Worm (Caenorhabditis elegans): Measurements from ENCODE around the gene coq-6.

- TF ChIP-seq mdl-1 (tag; optimal IDR thresholded peaks at IDR 0.05) (no peak), unc-62 (GFP tag; optimal IDR thresholded peaks at IDR 0.05) (no peak), nhr-11 (tag; optimal IDR thresholded peaks at IDR 0.05) (no peak), lin-39 (tag; optimal IDR thresholded peaks at IDR 0.05) (no peak), snpc-4 (tag; optimal IDR thresholded peaks at IDR 0.05) (no peak), blmp-1 (tag; optimal IDR thresholded peaks at IDR 0.05) (no peak), unc-98 (GFP tag; IDR thresholded peaks at IDR 0.05) (no peak), ceh-90 (tag; optimal IDR thresholded peaks at IDR 0.05) (no peak)
These were observed 44.6 kb upstream of the coq-6 start, which contains the start of gene ZK682.7 for ce11 chrV:9291919-9292318.

Data from whole organism, L1 larva.